Worm (Caenorhabditis elegans): ENCODE data around the gene ech-2.
A peak's percentile ranks its signal among the peaks of the same experiment; 100 is the strongest.

Gene ech-2

ce11 chrIV:11822454-11822853 is 33.7 kb downstream of the ech-2 start (continued):
- TF ChIP-seq fkh-10 (GFP tag; optimal IDR thresholded peaks at IDR 0.05) (no peak), ceh-32 (tag; optimal IDR thresholded peaks at IDR 0.05; ENCODE audit: poor library complexity) (no peak), mes-2 (tag; optimal IDR thresholded peaks at IDR 0.05; ENCODE audit: poor library complexity, severe bottlenecking) (peak; percentile 55), hmg-1.1 (GFP tag; IDR thresholded peaks at IDR 0.05) (no peak), jun-1 (tag; optimal IDR thresholded peaks at IDR 0.05) (no peak), aha-1 (tag) (peak; percentile 33), nhr-237 (tag; optimal IDR thresholded peaks at IDR 0.05) (no peak)

- TF ChIP-seq php-3 (GFP tag; IDR thresholded peaks at IDR 0.05) (0 out of 2 replicates have a peak, but pooled peaks have one; percentile 6), duxl-1 (tag; optimal IDR thresholded peaks at IDR 0.05; ENCODE audit: poor library complexity) (no peak), mxl-3 (GFP tag; optimal IDR thresholded peaks at IDR 0.05) (peak; percentile 81), ceh-44 (GFP tag; IDR thresholded peaks at IDR 0.05) (no peak), nhr-11 (tag; optimal IDR thresholded peaks at IDR 0.05) (peak; percentile 76), ceh-32 (tag; optimal IDR thresholded peaks at IDR 0.05; ENCODE audit: poor library complexity) (no peak), Y48G9A.11 (GFP tag; IDR thresholded peaks at IDR 0.05) (no peak), dve-1 (tag; optimal IDR thresholded peaks at IDR 0.05; ENCODE audit: insufficient read depth) (peak; percentile 90), spr-1 (tag; optimal IDR thresholded peaks at IDR 0.05) (no peak), lin-15B (tag; optimal IDR thresholded peaks at IDR 0.05) (no peak), dmd-9 (GFP tag; IDR thresholded peaks at IDR 0.05) (no peak), dmd-8 (GFP tag; IDR thresholded peaks at IDR 0.05) (no peak), sdz-12 (GFP tag; optimal IDR thresholded peaks at IDR 0.05) (no peak), mxl-2 (GFP tag; conservative IDR thresholded peaks at IDR 0.05) (peak; percentile 10; the same call in 1 of the 2 replicates), Y105C5A.15 (GFP tag; IDR thresholded peaks at IDR 0.05) (no peak), hlh-30 (tag; optimal IDR thresholded peaks at IDR 0.05; ENCODE audit: insufficient read depth) (peak; percentile 98), nhr-41 (GFP tag; IDR thresholded peaks at IDR 0.05) (no peak), saeg-2 (GFP tag; IDR thresholded peaks at IDR 0.05) (0 out of 2 replicates have a peak, but pooled peaks have one; percentile 43), mdl-1 (tag; optimal IDR thresholded peaks at IDR 0.05) (peak; percentile 54 to 94), lin-13 (GFP tag; optimal IDR thresholded peaks at IDR 0.05) (peak; percentile 51), nhr-28 (tag; optimal IDR thresholded peaks at IDR 0.05) (peak; percentile 83), F37D6.2 (tag; optimal IDR thresholded peaks at IDR 0.05) (peak; percentile 43), rbr-2 (tag; optimal IDR thresholded peaks at IDR 0.05) (peak; percentile 67), ZK337.2 (GFP tag; IDR thresholded peaks at IDR 0.05) (no peak), lsy-2 (tag; optimal IDR thresholded peaks at IDR 0.05) (peak in 1 of 2 experiments; percentile 80), zip-2 (tag; optimal IDR thresholded peaks at IDR 0.05) (no peak), cey-2 (tag; optimal IDR thresholded peaks at IDR 0.05; ENCODE audit: borderline replicate concordance, insufficient read depth) (no peak), snpc-4 (tag; optimal IDR thresholded peaks at IDR 0.05) (no peak), ama-1 (optimal IDR thresholded peaks at IDR 0.05) (peak; percentile 51), hmg-1.1 (GFP tag; IDR thresholded peaks at IDR 0.05) (peak; percentile 81), aly-2 (tag; optimal IDR thresholded peaks at IDR 0.05) (no peak), dpl-1 (GFP tag; optimal IDR thresholded peaks at IDR 0.05) (peak; percentile 62), attf-4 (tag; optimal IDR thresholded peaks at IDR 0.05) (no peak), madf-5 (GFP tag; IDR thresholded peaks at IDR 0.05) (no peak), F26F4.8 (GFP tag; conservative IDR thresholded peaks at IDR 0.05) (no peak), gei-8 (GFP tag; optimal IDR thresholded peaks at IDR 0.05) (no peak), ZK546.5 (tag; optimal IDR thresholded peaks at IDR 0.05) (no peak), F44E2.7 (GFP tag; IDR thresholded peaks at IDR 0.05) (peak; percentile 71; the same call in 1 of the 2 replicates), lin-29 (GFP tag; IDR thresholded peaks at IDR 0.05) (0 out of 2 replicates have a peak, but pooled peaks have one; percentile 7), ceh-28 (tag; optimal IDR thresholded peaks at IDR 0.05) (peak; percentile 68), daf-16 (GFP tag; optimal IDR thresholded peaks at IDR 0.05) (no peak), daf-16 (tag; optimal IDR thresholded peaks at IDR 0.05) (peak; percentile 63), F10B5.3 (tag; optimal IDR thresholded peaks at IDR 0.05) (no peak)
Observed at ce11 chrIV:11821591-11822361, 34.4 kb downstream of the ech-2 start, which contains the start of the genes par-5 and M117.3. Gene par-5 (minus strand): TSS chrIV:11821924. Gene M117.3 (plus strand): TSS chrIV:11822206.
